Worm (Caenorhabditis elegans): ENCODE data around the gene srd-30.

DNA sequence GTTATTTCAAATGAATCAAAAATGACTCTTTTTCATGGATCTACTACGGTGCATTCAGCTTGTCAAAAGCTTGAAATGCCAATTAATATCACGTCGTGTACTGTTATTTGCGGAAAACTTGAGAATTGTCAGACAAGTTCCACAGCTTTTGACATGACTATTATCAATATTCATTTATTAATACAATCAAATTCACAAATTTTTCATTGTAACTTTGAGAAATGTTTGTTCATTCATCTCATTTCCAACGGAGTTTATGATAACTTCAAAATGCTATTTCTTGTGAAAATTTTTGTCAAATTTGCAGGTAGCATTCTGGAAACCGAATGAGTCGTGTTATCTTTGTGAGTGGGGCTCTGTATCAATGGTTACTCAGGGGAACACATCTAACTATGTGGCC, 11.5 kb upstream of the srd-30 start, which contains the start of gene C50E3.15:
- TF ChIP-seq lir-1 (GFP tag; conservative IDR thresholded peaks at IDR 0.05) = no peak
- no peak for TF ChIP-seq dpl-1 (GFP tag; optimal IDR thresholded peaks at IDR 0.05)
- TF ChIP-seq snpc-1.3 (tag; optimal IDR thresholded peaks at IDR 0.05; ENCODE audit: insufficient read depth) = no peak
- no peak for TF ChIP-seq F55B11.4 (tag; optimal IDR thresholded peaks at IDR 0.05; ENCODE audit: borderline replicate concordance, insufficient read depth)
- no peak for TF ChIP-seq ztf-18 (tag; optimal IDR thresholded peaks at IDR 0.05)
- TF ChIP-seq ztf-28 (GFP tag; IDR thresholded peaks at IDR 0.05) = no peak
- no peak for TF ChIP-seq sea-2 (GFP tag; IDR thresholded peaks at IDR 0.05)

All from whole organism, young adult.